Worm (Caenorhabditis elegans): Measurements from ENCODE around the gene F57G4.1.

DNA sequence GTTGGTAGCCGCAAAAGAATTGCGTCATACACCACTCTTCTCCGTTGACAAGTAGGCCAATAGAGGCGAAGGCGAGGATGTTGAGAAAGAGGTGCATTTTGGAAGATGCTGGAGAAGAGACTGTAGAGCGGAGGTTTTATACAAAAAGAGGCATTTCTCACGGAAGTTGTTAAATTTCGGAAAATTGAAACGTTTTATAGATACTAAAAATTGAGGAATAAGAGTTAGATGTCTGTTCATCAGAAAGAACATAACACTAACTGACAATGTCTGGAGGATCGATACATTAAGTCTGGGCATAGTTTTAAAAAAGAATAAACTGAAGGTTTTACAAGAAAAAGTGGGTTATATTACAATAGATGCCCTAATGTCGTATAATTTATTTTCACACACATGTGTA, 9.1 kb upstream of the F57G4.1 start, which contains the start of gene Y6G8.14:
- TF ChIP-seq elt-1 (tag; optimal IDR thresholded peaks at IDR 0.05; ENCODE audit: borderline replicate concordance, insufficient read depth) (no peak), sptf-1 (tag; optimal IDR thresholded peaks at IDR 0.05) (no peak), ceh-39 (tag; optimal IDR thresholded peaks at IDR 0.05) (no peak), mep-1 (tag; optimal IDR thresholded peaks at IDR 0.05) (no peak), pha-4 (tag; optimal IDR thresholded peaks at IDR 0.05) (no peak), blmp-1 (tag; optimal IDR thresholded peaks at IDR 0.05) (no peak), unc-39 (tag; optimal IDR thresholded peaks at IDR 0.05) (no peak), ztf-11 (tag; optimal IDR thresholded peaks at IDR 0.05) (no peak), unc-62 (GFP tag; optimal IDR thresholded peaks at IDR 0.05) (no peak), snpc-4 (tag; optimal IDR thresholded peaks at IDR 0.05) (no peak)
